Worm (Caenorhabditis elegans) whole organism, L4/young adult: ENCODE data around the gene npax-4.

Source experiments
- dao-5 ChIP-seq: sonication (generic microtip); optimal IDR thresholded peaks from 2 replicates; lab custom pipeline; 2016; ENCODE audit warnings: missing genotype, missing genetic modification characterization, moderate library complexity, missing compliant biosample characterization
- him-1 ChIP-seq: sonication (generic microtip); optimal IDR thresholded peaks from 2 replicates; lab custom pipeline; 2016; ENCODE audit warnings: missing genotype, missing genetic modification reagents, missing genetic modification characterization, missing compliant biosample characterization

- TF ChIP-seq him-1 (tag; lab: Kevin White, UChicago), result no peak
- no peak for TF ChIP-seq dao-5 (tag; lab: Kevin White, UChicago)
Measured at ce11 chrIV:8906743-8907142, 27.0 kb upstream of the npax-4 start, which contains the start of gene C27B7.7.
